Fruit fly (Drosophila melanogaster): ENCODE measurements around the gene CG13287.

The CG13287 gene

DNA sequence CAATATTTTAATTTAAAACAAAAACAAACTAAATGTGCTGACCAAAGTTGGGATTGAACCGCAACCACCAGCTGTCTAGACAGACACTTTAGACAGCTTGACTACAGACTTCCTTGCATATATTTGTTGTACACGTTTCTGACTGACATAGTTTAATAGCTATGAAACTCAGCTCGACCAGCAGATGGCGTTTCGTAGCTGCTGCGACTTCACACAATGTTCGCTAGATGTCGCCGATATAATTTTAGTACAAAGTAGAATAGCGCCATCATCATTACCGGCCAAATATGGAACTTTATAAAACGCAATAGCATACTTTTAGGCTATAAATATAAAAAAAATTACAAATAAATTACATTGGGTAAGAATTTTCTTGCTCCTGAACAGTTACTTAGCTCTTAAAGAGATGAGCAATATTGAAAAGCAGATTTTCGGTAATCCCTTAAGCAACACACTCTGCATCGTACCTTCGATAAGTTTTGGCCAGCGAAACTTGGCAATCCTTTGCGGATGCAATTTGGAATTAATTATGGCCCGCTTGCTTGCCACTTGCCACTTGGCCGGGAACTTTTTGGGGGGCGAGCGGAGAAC lies 12.4 kb upstream of the CG13287 start (continued):
- peak; percentile 47 for TF ChIP-seq CG12659 (GFP tag; optimal IDR thresholded peaks at IDR 0.05)
- peak; percentile 68 for TF ChIP-seq CoRest (tag; optimal IDR thresholded peaks at IDR 0.05)
- TF ChIP-seq wor (GFP tag; IDR thresholded peaks at IDR 0.05) = no peak
- TF ChIP-seq CG2678 (tag; optimal IDR thresholded peaks at IDR 0.05) = no peak
- TF ChIP-seq CG17359 (tag; optimal IDR thresholded peaks at IDR 0.05) = peak; percentile 86
- TF ChIP-seq ERR (GFP tag; optimal IDR thresholded peaks at IDR 0.05) = no peak
- TF ChIP-seq CG30403 (GFP tag; optimal IDR thresholded peaks at IDR 0.05) = peak; percentile 56
- TF ChIP-seq CG6813 (GFP tag; optimal IDR thresholded peaks at IDR 0.05) = no peak
- TF ChIP-seq CG18011 (GFP tag; optimal IDR thresholded peaks at IDR 0.05) = peak; percentile 99
- peak; percentile 38; the same call in 1 of the 2 replicates for TF ChIP-seq CG10321 (GFP tag; IDR thresholded peaks at IDR 0.05)
- peak; percentile 61 for TF ChIP-seq CG9817 (tag; optimal IDR thresholded peaks at IDR 0.05)
- TF ChIP-seq Sry-β (GFP tag; optimal IDR thresholded peaks at IDR 0.05) = peak; percentile 9
- TF ChIP-seq CG7745 (tag; optimal IDR thresholded peaks at IDR 0.05) = no peak
- TF ChIP-seq vvl (GFP tag; IDR thresholded peaks at IDR 0.05) = peak; percentile 97
- TF ChIP-seq CG11093 (GFP tag; IDR thresholded peaks at IDR 0.05) = peak; percentile 37; the same call in 1 of the 3 replicates
- no peak for TF ChIP-seq vnd (GFP tag; IDR thresholded peaks at IDR 0.05; ENCODE audit: partially characterized antibody)
- TF ChIP-seq CG7839 (tag; optimal IDR thresholded peaks at IDR 0.05) = peak; percentile 74
- TF ChIP-seq tin (GFP tag; optimal IDR thresholded peaks at IDR 0.05) = peak; percentile 88
- TF ChIP-seq CG9797 (GFP tag; optimal IDR thresholded peaks at IDR 0.05) = peak; percentile 18
- TF ChIP-seq gcm (GFP tag; optimal IDR thresholded peaks at IDR 0.05) = peak; percentile 11
- peak; percentile 36 for TF ChIP-seq CG12744 (GFP tag; optimal IDR thresholded peaks at IDR 0.05)
- peak; percentile 60; the same call in 2 of the 3 replicates for TF ChIP-seq Optix (GFP tag; IDR thresholded peaks at IDR 0.05)
- TF ChIP-seq MTF-1 (GFP tag; optimal IDR thresholded peaks at IDR 0.05; ENCODE audit: borderline replicate concordance) = peak; percentile 77
- TF ChIP-seq CG8089 (GFP tag; optimal IDR thresholded peaks at IDR 0.05) = no peak
- no peak for TF ChIP-seq CG1529 (GFP tag; optimal IDR thresholded peaks at IDR 0.05)
- no peak for TF ChIP-seq CG2875 (GFP tag; optimal IDR thresholded peaks at IDR 0.05)
- peak; percentile 7 for TF ChIP-seq jing (GFP tag; optimal IDR thresholded peaks at IDR 0.05)
- TF ChIP-seq ftz-f1 (GFP tag; optimal IDR thresholded peaks at IDR 0.05) = peak; percentile 49
- TF ChIP-seq aop (GFP tag; IDR thresholded peaks at IDR 0.05) = no peak
- peak; percentile 28 for TF ChIP-seq sima (GFP tag; optimal IDR thresholded peaks at IDR 0.05)
- TF ChIP-seq hth (optimal IDR thresholded peaks at IDR 0.05) = no peak
- TF ChIP-seq z (GFP tag; IDR thresholded peaks at IDR 0.05) = no peak
- no peak for TF ChIP-seq dan (GFP tag; IDR thresholded peaks at IDR 0.05)
- TF ChIP-seq pum (GFP tag; optimal IDR thresholded peaks at IDR 0.05) = peak; percentile 73
- TF ChIP-seq MBD-R2 (GFP tag; IDR thresholded peaks at IDR 0.05) = peak; percentile 33; the same call in 1 of the 2 replicates
- TF ChIP-seq slou (GFP tag; optimal IDR thresholded peaks at IDR 0.05) = peak; percentile 48
- no peak for TF ChIP-seq rib (GFP tag; IDR thresholded peaks at IDR 0.05)
- peak; percentile 58; the same call in 2 of the 3 replicates for TF ChIP-seq CG3726 (GFP tag; IDR thresholded peaks at IDR 0.05)
- TF ChIP-seq gsb (GFP tag; IDR thresholded peaks at IDR 0.05) = peak; percentile 58
- TF ChIP-seq psq (GFP tag; optimal IDR thresholded peaks at IDR 0.05) = no peak
- no peak for TF ChIP-seq Bteb2 (GFP tag; optimal IDR thresholded peaks at IDR 0.05)
- no peak for TF ChIP-seq tll (GFP tag; optimal IDR thresholded peaks at IDR 0.05)
- peak; percentile 24 for TF ChIP-seq Dek (tag; optimal IDR thresholded peaks at IDR 0.05)
- TF ChIP-seq onecut (GFP tag; IDR thresholded peaks at IDR 0.05) = peak; percentile 75
- no peak for TF ChIP-seq Doc3 (GFP tag; IDR thresholded peaks at IDR 0.05; ENCODE audit: partially characterized antibody)
- TF ChIP-seq gro (GFP tag; optimal IDR thresholded peaks at IDR 0.05) = no peak
- no peak for TF ChIP-seq Gsc (GFP tag; IDR thresholded peaks at IDR 0.05)
- TF ChIP-seq CG4730 (GFP tag; IDR thresholded peaks at IDR 0.05) = peak; percentile 71
- TF ChIP-seq seq (GFP tag; IDR thresholded peaks at IDR 0.05) = 0 out of 2 replicates have a peak, but pooled peaks have one; percentile 14
- peak; percentile 46 for TF ChIP-seq CG12391 (tag; optimal IDR thresholded peaks at IDR 0.05)

Measured in whole organism, embryonic.